Worm (Caenorhabditis elegans) whole organism, L4/young adult: ENCODE measurements around the gene col-17.
A peak's percentile ranks its signal among the peaks of the same experiment; 100 is the strongest.

Experiments
- W03F9.2 ChIP-seq: fragments of 150-350 bp; optimal IDR thresholded peaks from 2 replicates; lab custom pipeline; 2014; ENCODE audit warnings: missing biosample characterization, missing genetic modification characterization
- him-1 ChIP-seq: sonication (generic microtip); optimal IDR thresholded peaks from 2 replicates; lab custom pipeline; 2016; ENCODE audit warnings: missing genotype, missing genetic modification reagents, missing genetic modification characterization, missing compliant biosample characterization

ce11 chrII:4851594-4852106 is 15.7 kb downstream of the col-17 start, which contains the start of gene dnj-9:
- peak; percentile 92 for TF ChIP-seq him-1
- peak; percentile 97 for TF ChIP-seq W03F9.2 (tag; lab: Kevin White, UChicago)
